Fruit fly (Drosophila melanogaster) whole organism, larva: ENCODE results near the gene CG18746.

Experiments
- noc ChIP-seq: fragments of 200-800 bp; sonication (Bioruptor generic); optimal IDR thresholded peaks from 3 replicates; lab custom pipeline; 2019; ENCODE audit warnings: missing biosample characterization, mild to moderate bottlenecking, missing genetic modification characterization, moderate library complexity

The CG18746 gene

dm6 chr3R:7790087-7790486 is at the start of gene CG18746:
Gene CG18746 (minus strand): TSS chr3R:7790187.
- TF ChIP-seq noc (tag; lab: Kevin White, UChicago): no peak

dm6 chr3R:7821559-7821958 is 31.6 kb upstream of the CG18746 start:
- no peak for TF ChIP-seq noc (tag; lab: Kevin White, UChicago)

- no peak for TF ChIP-seq noc (tag; lab: Kevin White, UChicago)
Measured at dm6 chr3R:7813981-7814529, 24.1 kb upstream of the CG18746 start, which contains the start of gene CG34384. Gene CG34384 (plus strand): TSS chr3R:7814361.

- no peak for TF ChIP-seq noc (tag; lab: Kevin White, UChicago)
Measured at dm6 chr3R:7813518-7813917, 23.5 kb upstream of the CG18746 start.

- TF ChIP-seq noc (tag; lab: Kevin White, UChicago): no peak
Measured at dm6 chr3R:7811514-7811913, 21.5 kb upstream of the CG18746 start, which contains the start of gene CG31473. Gene CG31473 (plus strand): TSS chr3R:7811814.

dm6 chr3R:7809662-7810621 is 20.0 kb upstream of the CG18746 start, which contains the start of the genes CG2993 and sgll:
Gene CG2993 (minus strand): TSS chr3R:7810014.
Gene sgll (plus strand): TSS chr3R:7810532.
- no peak for TF ChIP-seq noc (tag; lab: Kevin White, UChicago)

- peak; percentile 36 for TF ChIP-seq noc (tag; lab: Kevin White, UChicago)
Measured at dm6 chr3R:7804332-7804731, 14.3 kb upstream of the CG18746 start, which contains the start of gene CG18268. Gene CG18268 (minus strand): TSS chr3R:7804432.

dm6 chr3R:7802693-7803092 is 12.7 kb upstream of the CG18746 start, which contains the start of gene CG3014:
Gene CG3014 (minus strand): TSS chr3R:7802793.
- TF ChIP-seq noc (tag; lab: Kevin White, UChicago): no peak

- TF ChIP-seq noc (tag; lab: Kevin White, UChicago): peak; percentile 19
Measured at dm6 chr3R:7798525-7798924, 8.5 kb upstream of the CG18746 start, which contains the start of gene CG18744. Gene CG18744 (minus strand): TSS chr3R:7798771.

- TF ChIP-seq noc (tag; lab: Kevin White, UChicago): peak; percentile 17
Measured at dm6 chr3R:7793855-7794254, 3.9 kb upstream of the CG18746 start, which contains the start of gene CG2641. Gene CG2641 (plus strand): TSS chr3R:7794069.

dm6 chr3R:7790583-7791034 is 622 bp upstream of the CG18746 start, which contains the start of gene CG10086:
Gene CG10086 (plus strand): TSS chr3R:7790633.
- TF ChIP-seq noc (tag; lab: Kevin White, UChicago): peak; percentile 44

dm6 chr3R:7787899-7788298 is 2.1 kb downstream of the CG18746 start, which contains the start of gene CG18748:
Gene CG18748 (minus strand): TSS chr3R:7787923.
- TF ChIP-seq noc (tag; lab: Kevin White, UChicago): peak; percentile 20

dm6 chr3R:7785784-7786183 is 4.2 kb downstream of the CG18746 start, which contains the start of gene CG18745:
Gene CG18745 (minus strand): TSS chr3R:7786119.
- TF ChIP-seq noc (tag; lab: Kevin White, UChicago): peak; percentile 41

dm6 chr3R:7782933-7783686 is 6.9 kb downstream of the CG18746 start, which contains the start of gene CG18747:
Gene CG18747 (minus strand): TSS chr3R:7783446.
- TF ChIP-seq noc (tag; lab: Kevin White, UChicago): peak; percentile 11

- no peak for TF ChIP-seq noc (tag; lab: Kevin White, UChicago)
Measured at dm6 chr3R:7779620-7780019, 10.4 kb downstream of the CG18746 start.
